Fruit fly (Drosophila melanogaster): ENCODE measurements around the gene CG31689.

DNA sequence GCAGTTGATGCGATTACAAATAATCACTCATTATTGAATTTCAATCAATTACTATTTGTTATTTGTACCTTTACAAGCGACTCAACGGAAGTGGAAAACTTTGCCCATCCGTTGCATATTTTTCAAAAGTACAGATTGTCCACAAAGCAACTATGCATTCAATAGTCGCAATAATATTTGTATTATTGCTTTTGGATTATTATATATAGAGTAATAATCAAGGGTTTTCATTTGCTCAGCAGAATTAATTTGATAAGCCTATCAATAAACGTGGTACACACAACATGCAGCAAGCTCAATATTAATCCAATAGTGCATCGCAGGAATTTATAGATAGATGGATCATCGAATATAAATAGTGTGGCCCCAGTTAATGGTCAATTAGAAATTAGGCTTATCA lies 3.1 kb downstream of the CG31689 start:
- TF ChIP-seq CG13204 (GFP tag; optimal IDR thresholded peaks at IDR 0.05) (no peak), CG14655 (GFP tag; optimal IDR thresholded peaks at IDR 0.05) (peak; percentile 12), Pif1B (GFP tag; optimal IDR thresholded peaks at IDR 0.05) (no peak), CG8301 (tag; optimal IDR thresholded peaks at IDR 0.05) (peak; percentile 3), Pif1A (GFP tag; optimal IDR thresholded peaks at IDR 0.05) (no peak), Ets98B (GFP tag; IDR thresholded peaks at IDR 0.05) (no peak), CG4496 (GFP tag; IDR thresholded peaks at IDR 0.05) (0 out of 3 replicates have a peak, but pooled peaks have one; percentile 30), fd96Ca (GFP tag; IDR thresholded peaks at IDR 0.05) (no peak)

Data from whole organism, pupa.